Fruit fly (Drosophila melanogaster): Measurements from ENCODE around the gene mura.

Gene mura

DNA sequence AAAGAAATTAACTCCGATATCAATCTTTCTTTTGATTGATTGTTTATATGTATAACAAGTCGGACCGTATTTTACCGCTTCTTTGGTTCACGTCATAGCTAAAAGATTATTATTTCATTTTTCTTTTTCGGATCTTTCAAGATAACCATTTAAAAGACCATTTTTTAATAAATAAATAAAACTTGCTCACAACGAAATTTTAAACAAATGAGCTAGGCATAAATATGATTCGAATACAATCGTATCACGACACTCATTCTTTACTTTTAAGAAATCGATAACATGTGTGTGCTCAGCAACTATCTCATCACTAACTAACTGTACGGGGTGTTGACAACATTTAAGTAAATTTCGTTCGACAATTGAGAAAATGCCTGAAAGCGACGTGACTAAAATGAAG is 47.3 kb downstream of the mura start, which contains the start of gene CG8149 (continued):
- TF ChIP-seq Gsc (GFP tag; IDR thresholded peaks at IDR 0.05) (no peak), CG34224 (GFP tag; IDR thresholded peaks at IDR 0.05; ENCODE audit: partially characterized antibody) (peak; percentile 88), az2 (GFP tag; optimal IDR thresholded peaks at IDR 0.05) (no peak), HmgZ (tag; optimal IDR thresholded peaks at IDR 0.05) (peak; percentile 21), Sox102F (GFP tag; optimal IDR thresholded peaks at IDR 0.05) (no peak), inv (GFP tag; IDR thresholded peaks at IDR 0.05; ENCODE audit: partially characterized antibody) (peak; percentile 77), CG15479 (GFP tag; optimal IDR thresholded peaks at IDR 0.05) (no peak), BtbVII (GFP tag; optimal IDR thresholded peaks at IDR 0.05) (no peak), zf30C (GFP tag; optimal IDR thresholded peaks at IDR 0.05) (no peak), CG16779 (GFP tag; IDR thresholded peaks at IDR 0.05) (no peak), gro (GFP tag; optimal IDR thresholded peaks at IDR 0.05) (peak; percentile 36), Fer3 (tag; optimal IDR thresholded peaks at IDR 0.05) (no peak), CG7357 (GFP tag; IDR thresholded peaks at IDR 0.05) (no peak), CG1832 (GFP tag; optimal IDR thresholded peaks at IDR 0.05) (no peak), ewg (GFP tag; optimal IDR thresholded peaks at IDR 0.05) (no peak), Sin3A (optimal IDR thresholded peaks at IDR 0.05) (no peak), Six4 (GFP tag; optimal IDR thresholded peaks at IDR 0.05) (no peak), CG31365 (tag; optimal IDR thresholded peaks at IDR 0.05) (no peak), ATbp (GFP tag; optimal IDR thresholded peaks at IDR 0.05) (no peak), shn (GFP tag; optimal IDR thresholded peaks at IDR 0.05) (no peak), HLH3B (GFP tag; IDR thresholded peaks at IDR 0.05) (no peak), danr (GFP tag; IDR thresholded peaks at IDR 0.05) (no peak), CG10979 (tag; optimal IDR thresholded peaks at IDR 0.05) (peak; percentile 19), dmrt11E (tag; optimal IDR thresholded peaks at IDR 0.05) (peak; percentile 31), CG6654 (GFP tag; optimal IDR thresholded peaks at IDR 0.05) (no peak), MESR4 (GFP tag; optimal IDR thresholded peaks at IDR 0.05) (peak; percentile 76), ham (GFP tag; IDR thresholded peaks at IDR 0.05) (no peak), CG4707 (GFP tag; optimal IDR thresholded peaks at IDR 0.05) (no peak), Jarid2 (GFP tag; optimal IDR thresholded peaks at IDR 0.05) (no peak), HLH54F (GFP tag; optimal IDR thresholded peaks at IDR 0.05) (no peak), CG1024 (GFP tag; IDR thresholded peaks at IDR 0.05) (no peak), nerfin-2 (GFP tag; IDR thresholded peaks at IDR 0.05; ENCODE audit: partially characterized antibody) (peak; percentile 83), CG1792 (GFP tag; optimal IDR thresholded peaks at IDR 0.05) (no peak), Taf1 (GFP tag; IDR thresholded peaks at IDR 0.05) (no peak), bigmax (GFP tag; optimal IDR thresholded peaks at IDR 0.05) (no peak), CG11504 (tag; optimal IDR thresholded peaks at IDR 0.05) (no peak), CG16863 (GFP tag; optimal IDR thresholded peaks at IDR 0.05) (no peak), CG11723 (GFP tag; optimal IDR thresholded peaks at IDR 0.05) (no peak), cg (GFP tag; optimal IDR thresholded peaks at IDR 0.05) (peak; percentile 15), z (GFP tag; IDR thresholded peaks at IDR 0.05) (no peak), ssp (GFP tag; IDR thresholded peaks at IDR 0.05) (no peak), tll (GFP tag; optimal IDR thresholded peaks at IDR 0.05) (no peak), CG4360 (GFP tag; IDR thresholded peaks at IDR 0.05) (no peak), tup (GFP tag; optimal IDR thresholded peaks at IDR 0.05) (no peak), Fer2 (tag; optimal IDR thresholded peaks at IDR 0.05) (no peak), zfh2 (GFP tag; optimal IDR thresholded peaks at IDR 0.05) (no peak), CG42726 (GFP tag; IDR thresholded peaks at IDR 0.05; ENCODE audit: partially characterized antibody) (peak; percentile 81; the same call in 1 of the 2 replicates), CG9609 (GFP tag; optimal IDR thresholded peaks at IDR 0.05) (no peak), Oli (tag; optimal IDR thresholded peaks at IDR 0.05) (no peak), dimm (GFP tag; IDR thresholded peaks at IDR 0.05) (no peak), sisA (GFP tag; IDR thresholded peaks at IDR 0.05) (no peak)
